Fruit fly (Drosophila melanogaster): Measurements from ENCODE around the gene Tsp39D.

The Tsp39D gene

dm6 chr2L:21370886-21371285, 26.5 kb downstream of the Tsp39D start, which contains the start of gene CG8665 (continued):
- TF ChIP-seq caup (GFP tag; optimal IDR thresholded peaks at IDR 0.05; ENCODE audit: severe bottlenecking) (peak; percentile 38), HLH3B (GFP tag; IDR thresholded peaks at IDR 0.05) (no peak), kni (GFP tag; optimal IDR thresholded peaks at IDR 0.05) (no peak), Gug (GFP tag; IDR thresholded peaks at IDR 0.05) (peak; percentile 24; the same call in 1 of the 4 replicates), unc-4 (GFP tag; IDR thresholded peaks at IDR 0.05; ENCODE audit: partially characterized antibody) (no peak), row (GFP tag; IDR thresholded peaks at IDR 0.05) (peak; percentile 92), CG31388 (GFP tag; optimal IDR thresholded peaks at IDR 0.05) (no peak), kay (GFP tag; optimal IDR thresholded peaks at IDR 0.05) (no peak), HmgZ (tag; optimal IDR thresholded peaks at IDR 0.05) (peak; percentile 76), Myb (GFP tag; optimal IDR thresholded peaks at IDR 0.05) (peak; percentile 11), cwo (GFP tag; optimal IDR thresholded peaks at IDR 0.05) (peak; percentile 45), Ssrp (tag; optimal IDR thresholded peaks at IDR 0.05) (no peak), lola (GFP tag; optimal IDR thresholded peaks at IDR 0.05) (no peak), CG11560 (tag; IDR thresholded peaks at IDR 0.05) (no peak), CG10543 (GFP tag; optimal IDR thresholded peaks at IDR 0.05) (peak; percentile 43), CG1832 (GFP tag; optimal IDR thresholded peaks at IDR 0.05) (no peak), dati (GFP tag; IDR thresholded peaks at IDR 0.05) (no peak), Tbp (GFP tag; optimal IDR thresholded peaks at IDR 0.05) (no peak), CG17328 (GFP tag; IDR thresholded peaks at IDR 0.05) (no peak), dimm (GFP tag; IDR thresholded peaks at IDR 0.05) (no peak), CG31441 (GFP tag; IDR thresholded peaks at IDR 0.05) (peak; percentile 19; the same call in 1 of the 2 replicates), ems (GFP tag; optimal IDR thresholded peaks at IDR 0.05) (no peak), CG12769 (tag; optimal IDR thresholded peaks at IDR 0.05) (peak; percentile 42), CG4730 (GFP tag; IDR thresholded peaks at IDR 0.05) (no peak), oc (tag; optimal IDR thresholded peaks at IDR 0.05) (no peak), CG18476 (GFP tag; optimal IDR thresholded peaks at IDR 0.05) (no peak), sisA (GFP tag; IDR thresholded peaks at IDR 0.05) (no peak), ci (GFP tag; IDR thresholded peaks at IDR 0.05) (no peak), CG2678 (tag; optimal IDR thresholded peaks at IDR 0.05) (peak; percentile 68), zfh1 (GFP tag; IDR thresholded peaks at IDR 0.05) (no peak), dpn (GFP tag; optimal IDR thresholded peaks at IDR 0.05) (peak; percentile 14 to 32), CG1792 (GFP tag; optimal IDR thresholded peaks at IDR 0.05) (no peak), NC2β (GFP tag; optimal IDR thresholded peaks at IDR 0.05) (no peak), CG31365 (tag; optimal IDR thresholded peaks at IDR 0.05) (no peak), lab (GFP tag; optimal IDR thresholded peaks at IDR 0.05) (peak; percentile 66), grau (tag; optimal IDR thresholded peaks at IDR 0.05) (peak; percentile 62), Meics (GFP tag; optimal IDR thresholded peaks at IDR 0.05) (peak; percentile 51), eve (GFP tag; optimal IDR thresholded peaks at IDR 0.05) (no peak), CG11456 (GFP tag; IDR thresholded peaks at IDR 0.05) (peak; percentile 65; the same call in 1 of the 3 replicates), CG15514 (GFP tag; optimal IDR thresholded peaks at IDR 0.05) (peak; percentile 50), sc (optimal IDR thresholded peaks at IDR 0.05) (no peak), sc (GFP tag; optimal IDR thresholded peaks at IDR 0.05) (no peak), CG3847 (GFP tag; IDR thresholded peaks at IDR 0.05) (no peak; the same call in 1 of the 2 replicates), Spps (tag; optimal IDR thresholded peaks at IDR 0.05) (no peak), shn (GFP tag; optimal IDR thresholded peaks at IDR 0.05) (no peak), HLHmδ (GFP tag; optimal IDR thresholded peaks at IDR 0.05) (no peak), CrebB (tag; optimal IDR thresholded peaks at IDR 0.05) (no peak), Oaz (GFP tag; IDR thresholded peaks at IDR 0.05) (no peak), h (optimal IDR thresholded peaks at IDR 0.05) (no peak), gsb (GFP tag; IDR thresholded peaks at IDR 0.05) (no peak), bcd (GFP tag; optimal IDR thresholded peaks at IDR 0.05) (peak; percentile 5), CG11504 (tag; optimal IDR thresholded peaks at IDR 0.05) (peak; percentile 58)

Data from whole organism, embryonic.